Worm (Caenorhabditis elegans) whole organism, young adult: ENCODE measurements around the gene erg-28.

Source experiments
- B0019.2 ChIP-seq: fragments of 200-800 bp; sonication (Bioruptor generic); conservative IDR thresholded peaks from 2 replicates; pipeline ENCODE4 v1.3.6; 2022; ENCODE audit warnings: missing genetic modification reagents, missing genetic modification characterization, missing compliant biosample characterization
- B0336.3 ChIP-seq: fragments of 200-800 bp; sonication (Bioruptor generic); IDR thresholded peaks from 2 replicates; pipeline ENCODE4 v1.3.6; 2022; ENCODE audit warnings: missing genetic modification characterization, missing compliant biosample characterization
- C06A6.2 ChIP-seq: fragments of 200-800 bp; sonication (Bioruptor generic); conservative IDR thresholded peaks from 2 replicates; pipeline ENCODE4 v1.3.6; 2022; ENCODE audit warnings: missing genetic modification characterization, missing compliant biosample characterization
- D2030.7 ChIP-seq: fragments of 200-800 bp; sonication (Bioruptor generic); IDR thresholded peaks from 2 replicates; pipeline ENCODE4 v1.3.6; 2022; ENCODE audit warnings: missing genetic modification reagents, missing genetic modification characterization, missing compliant biosample characterization
- F22D6.2 ChIP-seq: sonication (generic microtip); optimal IDR thresholded peaks from 2 replicates; lab custom pipeline; 2016; ENCODE audit warnings: mild to moderate bottlenecking, missing genetic modification characterization, missing compliant biosample characterization
- F23B12.7 ChIP-seq: sonication (generic microtip); optimal IDR thresholded peaks from 2 replicates; lab custom pipeline; 2017; ENCODE audit warnings: missing genetic modification characterization, mild to moderate bottlenecking, missing compliant biosample characterization, antibody characterized with exemption, moderate library complexity; ENCODE audit not compliant: insufficient read depth
- F33H1.4 ChIP-seq: fragments of 200-800 bp; sonication (Bioruptor generic); IDR thresholded peaks from 2 replicates; pipeline ENCODE4 v1.3.6; 2022; ENCODE audit warnings: missing genetic modification reagents, missing genetic modification characterization, missing compliant biosample characterization
- F49E8.2 ChIP-seq: sonication (generic microtip); optimal IDR thresholded peaks from 3 replicates; lab custom pipeline; 2017; ENCODE audit warnings: missing genetic modification characterization, mild to moderate bottlenecking, missing compliant biosample characterization, antibody characterized with exemption, moderate library complexity; ENCODE audit not compliant: insufficient read depth
- K12H6.12 ChIP-seq: fragments of 200-800 bp; sonication (Bioruptor generic); optimal IDR thresholded peaks from 2 replicates; lab custom pipeline; 2018; ENCODE audit warnings: mild to moderate bottlenecking, missing genetic modification characterization, missing compliant biosample characterization
- Y53F4B.3 ChIP-seq: fragments of 200-800 bp; sonication (Bioruptor generic); IDR thresholded peaks from 2 replicates; pipeline ENCODE4 v1.3.6; 2022; ENCODE audit warnings: missing genetic modification reagents, missing genetic modification characterization, missing compliant biosample characterization
- Y56A3A.18 ChIP-seq: fragments of 200-800 bp; sonication (Bioruptor generic); IDR thresholded peaks from 2 replicates; pipeline ENCODE4 v1.3.6; 2022; ENCODE audit warnings: missing genetic modification reagents, missing genetic modification characterization, missing compliant biosample characterization
- Y79H2A.3 ChIP-seq: fragments of 200-800 bp; sonication (Bioruptor generic); conservative IDR thresholded peaks from 2 replicates; pipeline ENCODE4 v1.3.6; 2022; ENCODE audit warnings: missing genetic modification reagents, missing genetic modification characterization, missing compliant biosample characterization
- aptf-2 ChIP-seq: fragments of 200-800 bp; sonication (Bioruptor generic); conservative IDR thresholded peaks from 2 replicates; pipeline ENCODE4 v1.3.6; 2022; ENCODE audit warnings: missing genetic modification reagents, missing genetic modification characterization, missing compliant biosample characterization
- atf-7 ChIP-seq: sonication (generic microtip); optimal IDR thresholded peaks from 2 replicates; lab custom pipeline; 2017; ENCODE audit warnings: mild to moderate bottlenecking, missing genetic modification characterization, missing compliant biosample characterization
- athp-1 ChIP-seq: sonication (generic microtip); optimal IDR thresholded peaks from 2 replicates; lab custom pipeline; 2017; ENCODE audit warnings: mild to moderate bottlenecking, missing genetic modification characterization, missing compliant biosample characterization
- attf-5 ChIP-seq: fragments of 200-800 bp; sonication (Bioruptor generic); optimal IDR thresholded peaks from 2 replicates; lab custom pipeline; 2018; ENCODE audit warnings: mild to moderate bottlenecking, missing genetic modification characterization, missing compliant biosample characterization
- cebp-2 ChIP-seq: fragments of 200-800 bp; sonication (Bioruptor generic); IDR thresholded peaks from 2 replicates; pipeline ENCODE4 v1.3.6; 2022; ENCODE audit warnings: missing genetic modification characterization, missing compliant biosample characterization
- ceh-79 ChIP-seq: sonication (generic microtip); optimal IDR thresholded peaks from 2 replicates; lab custom pipeline; 2017; ENCODE audit warnings: mild to moderate bottlenecking, missing genetic modification characterization, missing compliant biosample characterization
- chd-7 ChIP-seq: sonication (generic microtip); optimal IDR thresholded peaks from 2 replicates; lab custom pipeline; 2016; ENCODE audit warnings: mild to moderate bottlenecking, missing genetic modification characterization, moderate library complexity, missing compliant biosample characterization
- die-1 ChIP-seq: sonication (generic microtip); optimal IDR thresholded peaks from 2 replicates; lab custom pipeline; 2016; ENCODE audit warnings: missing genotype, mild to moderate bottlenecking, missing genetic modification characterization, missing compliant biosample characterization
- dpff-1 ChIP-seq: sonication (generic microtip); optimal IDR thresholded peaks from 2 replicates; lab custom pipeline; 2017; ENCODE audit warnings: mild to moderate bottlenecking, missing genetic modification characterization, missing compliant biosample characterization
- gei-17 ChIP-seq: fragments of 200-800 bp; sonication (Bioruptor generic); optimal IDR thresholded peaks from 2 replicates; lab custom pipeline; 2018; ENCODE audit warnings: mild to moderate bottlenecking, missing genetic modification characterization, missing compliant biosample characterization
- him-1 ChIP-seq: sonication (generic microtip); optimal IDR thresholded peaks from 2 replicates; lab custom pipeline; 2016; ENCODE audit warnings: missing genotype, missing genetic modification reagents, missing genetic modification characterization, missing compliant biosample characterization
- hsf-1 ChIP-seq: fragments of 200-800 bp; sonication (Bioruptor generic); IDR thresholded peaks from 2 replicates; pipeline ENCODE4 v1.3.6; 2022; ENCODE audit warnings: missing genetic modification reagents, missing genetic modification characterization, missing compliant biosample characterization
- lag-1 ChIP-seq: fragments of 200-800 bp; sonication (Bioruptor generic); IDR thresholded peaks from 2 replicates; pipeline ENCODE4 v1.3.6; 2022; ENCODE audit warnings: missing genetic modification reagents, missing genetic modification characterization, missing compliant biosample characterization
- let-607 ChIP-seq, 2 experiments: fragments of 200-800 bp in 1 of 2; sonication (Bioruptor generic) in 1 of 2; sonication (generic microtip) in 1 of 2; optimal IDR thresholded peaks; 2 replicates each; lab custom pipeline; 2016 to 2018; ENCODE audit warnings: mild to moderate bottlenecking in 2 of 2, missing compliant biosample characterization in 2 of 2, missing genetic modification characterization in 2 of 2, moderate library complexity in 2 of 2, missing genotype in 1 of 2
- lsy-27 ChIP-seq: sonication (generic microtip); optimal IDR thresholded peaks from 2 replicates; lab custom pipeline; 2017; ENCODE audit warnings: missing genetic modification characterization, mild to moderate bottlenecking, missing compliant biosample characterization, antibody characterized with exemption, missing genotype, borderline replicate concordance; ENCODE audit not compliant: insufficient read depth
- nfya-2 ChIP-seq: fragments of 200-800 bp; sonication (Bioruptor generic); IDR thresholded peaks from 2 replicates; pipeline ENCODE4 v1.3.6; 2022; ENCODE audit warnings: missing genetic modification reagents, missing genetic modification characterization, missing compliant biosample characterization
- pbrm-1 ChIP-seq: fragments of 200-800 bp; sonication (Bioruptor generic); IDR thresholded peaks from 2 replicates; pipeline ENCODE4 v1.3.6; 2022; ENCODE audit warnings: missing genetic modification reagents, missing genetic modification characterization, missing compliant biosample characterization
- sdz-38 ChIP-seq: sonication (generic microtip); optimal IDR thresholded peaks from 2 replicates; lab custom pipeline; 2016; ENCODE audit warnings: missing genotype, missing genetic modification characterization, missing compliant biosample characterization
- somi-1 ChIP-seq: fragments of 200-800 bp; sonication (Bioruptor generic); optimal IDR thresholded peaks from 2 replicates; lab custom pipeline; 2018; ENCODE audit warnings: mild to moderate bottlenecking, missing genetic modification characterization, missing compliant biosample characterization
- sptf-2 ChIP-seq: fragments of 200-800 bp; sonication (Bioruptor generic); optimal IDR thresholded peaks from 2 replicates; lab custom pipeline; 2018; ENCODE audit warnings: mild to moderate bottlenecking, missing genetic modification characterization, missing compliant biosample characterization
- tbp1 ChIP-seq: fragments of 200-800 bp; sonication (Bioruptor generic); optimal IDR thresholded peaks from 2 replicates; lab custom pipeline; 2018; ENCODE audit warnings: mild to moderate bottlenecking, missing genetic modification characterization, missing compliant biosample characterization
- unc-62 ChIP-seq: fragments of 150-350 bp; optimal IDR thresholded peaks from 2 replicates; lab custom pipeline; 2014; ENCODE audit warnings: missing biosample characterization, missing genetic modification reagents, missing genetic modification characterization
- ztf-18 ChIP-seq: sonication (generic microtip); optimal IDR thresholded peaks from 2 replicates; lab custom pipeline; 2016; ENCODE audit warnings: missing genotype, mild to moderate bottlenecking, missing genetic modification characterization, missing compliant biosample characterization
- ztf-26 ChIP-seq: sonication (generic microtip); optimal IDR thresholded peaks from 2 replicates; lab custom pipeline; 2017; ENCODE audit warnings: missing genetic modification characterization, missing compliant biosample characterization
- ztf-28 ChIP-seq: fragments of 200-800 bp; sonication (Bioruptor generic); IDR thresholded peaks from 2 replicates; pipeline ENCODE4 v1.3.6; 2022; ENCODE audit warnings: missing genetic modification reagents, missing genetic modification characterization, missing compliant biosample characterization

The erg-28 gene

DNA sequence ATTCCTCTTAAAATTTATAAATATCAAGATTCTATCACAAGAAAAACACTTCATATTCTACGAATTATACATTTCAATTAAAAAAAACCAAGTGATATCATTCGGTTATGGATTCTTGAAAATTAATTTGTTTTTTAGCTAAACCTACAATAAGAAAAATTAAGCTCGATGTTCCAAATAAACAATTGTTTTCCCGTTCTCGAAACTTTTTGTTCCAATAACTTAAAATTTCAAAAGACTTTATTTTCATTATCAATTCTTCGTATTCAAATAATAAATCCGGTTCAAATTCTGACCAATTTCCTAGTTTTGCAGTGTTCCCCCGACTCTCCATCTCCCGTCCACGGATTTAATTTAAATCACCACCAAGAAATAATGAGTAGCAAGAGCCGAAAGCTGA, 27.9 kb upstream of the erg-28 start, which contains the start of gene E02A10.3:
Gene E02A10.3 (plus strand): TSS at position 301 of the 400 bp plus-strand sequence.
- TF ChIP-seq die-1 (tag; lab: Kevin White, UChicago) (no peak), attf-5 (no peak), B0336.3 (GFP tag; lab: Robert Waterston, UW) (no peak), Y79H2A.3 (no peak), athp-1 (tag; lab: Kevin White, UChicago) (no peak), B0019.2 (no peak), sdz-38 (tag; lab: Kevin White, UChicago) (no peak), nfya-2 (GFP tag; lab: Robert Waterston, UW) (no peak), lsy-27 (tag; lab: Kevin White, UChicago) (no peak), tbp1 (GFP tag; lab: Kevin White, UChicago) (no peak), ztf-26 (tag; lab: Kevin White, UChicago) (no peak), lag-1 (GFP tag; lab: Robert Waterston, UW) (no peak), hsf-1 (GFP tag; lab: Robert Waterston, UW) (no peak), F22D6.2 (tag; lab: Kevin White, UChicago) (no peak), let-607 (tag; optimal IDR thresholded peaks at IDR 0.05; lab: Kevin White, UChicago) (no peak), ztf-28 (GFP tag; lab: Robert Waterston, UW) (no peak), unc-62 (GFP tag; lab: Kevin White, UChicago) (no peak), C06A6.2 (GFP tag; lab: Robert Waterston, UW) (no peak), ceh-79 (tag; lab: Kevin White, UChicago) (no peak), pbrm-1 (GFP tag; lab: Robert Waterston, UW) (no peak)

DNA sequence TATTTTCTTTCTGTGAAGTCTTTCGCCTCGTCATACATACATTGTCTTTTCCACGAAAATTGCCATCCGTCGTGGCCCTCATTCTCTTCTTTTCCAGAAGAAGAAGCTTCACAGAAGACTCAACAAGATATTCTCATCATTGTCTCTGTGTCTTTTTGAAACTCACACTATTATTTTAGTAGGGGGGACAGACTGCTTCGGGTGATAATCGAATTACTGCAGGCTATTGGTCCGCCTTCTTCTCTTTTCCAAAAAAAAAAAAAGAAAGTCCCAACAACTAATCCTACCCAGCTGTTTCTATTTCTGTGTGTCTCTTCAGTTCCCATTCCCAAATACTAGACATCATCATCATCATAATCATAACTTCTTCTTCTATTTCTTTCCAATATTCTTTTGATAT, 23.8 kb upstream of the erg-28 start:
- TF ChIP-seq atf-7: no peak
- TF ChIP-seq D2030.7 (GFP tag; lab: Robert Waterston, UW): no peak
- no peak for TF ChIP-seq ztf-18 (tag; lab: Kevin White, UChicago)
- TF ChIP-seq dpff-1: no peak
- TF ChIP-seq Y79H2A.3: no peak
- TF ChIP-seq ztf-28 (GFP tag; lab: Robert Waterston, UW): no peak
- TF ChIP-seq sptf-2 (GFP tag; lab: Kevin White, UChicago): no peak
- TF ChIP-seq F49E8.2: no peak
- no peak for TF ChIP-seq chd-7 (tag; lab: Kevin White, UChicago)
- TF ChIP-seq, all 124 proteins: peak for 0

- TF ChIP-seq F23B12.7 (tag; lab: Kevin White, UChicago) (no peak), Y53F4B.3 (GFP tag; lab: Robert Waterston, UW) (no peak), Y56A3A.18 (no peak), F33H1.4 (no peak), gei-17 (GFP tag; lab: Kevin White, UChicago) (no peak), K12H6.12 (tag; lab: Kevin White, UChicago) (no peak), atf-7 (no peak), lag-1 (GFP tag; lab: Robert Waterston, UW) (no peak), aptf-2 (GFP tag; lab: Robert Waterston, UW) (no peak), cebp-2 (GFP tag; lab: Robert Waterston, UW) (no peak), die-1 (tag; lab: Kevin White, UChicago) (no peak), him-1 (tag; lab: Kevin White, UChicago) (no peak), somi-1 (GFP tag; lab: Kevin White, UChicago) (no peak)
Measured at ce11 chrV:12584771-12585170, 22.4 kb upstream of the erg-28 start.
